Worm (Caenorhabditis elegans) whole organism, mixed stage, embryonic: ENCODE measurements around the gene gana-1.
"Not testable (repeated sequence)": the region's sequence is repeated elsewhere in the genome, so short reads cannot be mapped to it uniquely, and the experiment has no call there.

Experiments
- M03D4.4 ChIP-seq: sonication (generic microtip); optimal IDR thresholded peaks from 2 replicates; lab custom pipeline; 2017; ENCODE audit warnings: mild to moderate bottlenecking, missing genetic modification characterization, missing compliant biosample characterization
- elt-3 ChIP-seq: fragments of 150-350 bp; optimal IDR thresholded peaks from 2 replicates; lab custom pipeline; 2014; ENCODE audit warnings: missing biosample characterization, missing genetic modification characterization
- lin-13 ChIP-seq: fragments of 150-350 bp; optimal IDR thresholded peaks from 2 replicates; lab custom pipeline; 2014; ENCODE audit warnings: missing biosample characterization, missing genetic modification characterization
- mep-1 ChIP-seq: fragments of 150-350 bp; optimal IDR thresholded peaks from 2 replicates; lab custom pipeline; 2017; ENCODE audit warnings: missing biosample characterization, missing genetic modification reagents, missing genetic modification characterization, inconsistent platforms
- nhr-237 ChIP-seq: fragments of 150-350 bp; optimal IDR thresholded peaks from 2 replicates; lab custom pipeline; 2014; ENCODE audit warnings: missing biosample characterization, missing genetic modification characterization
- nhr-76 ChIP-seq: sonication (generic microtip); optimal IDR thresholded peaks from 2 replicates; lab custom pipeline; 2017; ENCODE audit warnings: missing biosample characterization, missing genetic modification characterization
- pha-4 ChIP-seq: fragments of 150-350 bp; optimal IDR thresholded peaks from 2 replicates; lab custom pipeline; 2018; ENCODE audit warnings: missing biosample characterization, missing genetic modification reagents, missing genetic modification characterization
- sptf-1 ChIP-seq: sonication (generic microtip); optimal IDR thresholded peaks from 2 replicates; lab custom pipeline; 2017; ENCODE audit warnings: mild to moderate bottlenecking, missing genetic modification characterization, moderate library complexity, missing compliant biosample characterization
- unc-39 ChIP-seq: fragments of 150-350 bp; optimal IDR thresholded peaks from 2 replicates; lab custom pipeline; 2014; ENCODE audit warnings: missing biosample characterization, missing genetic modification characterization
- unc-62 ChIP-seq: fragments of 150-350 bp; optimal IDR thresholded peaks from 2 replicates; lab custom pipeline; 2014; ENCODE audit warnings: missing biosample characterization, missing genetic modification reagents, missing genetic modification characterization

DNA sequence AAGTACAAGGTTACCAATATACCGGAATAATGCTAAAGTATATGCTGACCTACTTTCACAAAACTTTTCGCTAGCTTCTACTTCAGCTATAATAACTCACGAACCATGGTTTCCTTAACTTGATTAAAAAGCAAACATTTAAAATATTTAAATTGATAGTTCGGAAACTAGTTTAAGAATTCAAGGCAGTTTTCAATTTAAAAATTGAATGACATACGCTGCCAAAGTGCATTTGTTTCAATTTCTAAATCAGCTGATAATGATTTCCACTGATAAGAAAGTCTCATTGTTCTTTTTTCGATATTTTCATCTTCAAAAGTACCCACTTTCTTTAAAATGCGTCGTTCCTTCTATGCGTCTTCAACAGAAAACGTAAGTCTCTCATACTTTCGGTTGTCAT, 44.1 kb downstream of the gana-1 start, which contains the start of gene enpp-1:
- not testable (repeated sequence) for TF ChIP-seq pha-4 (tag; lab: Kevin White, UChicago); nhr-76 (tag; lab: Kevin White, UChicago); elt-3 (tag; lab: Kevin White, UChicago); unc-62 (GFP tag; lab: Kevin White, UChicago); nhr-237; sptf-1; M03D4.4 (tag; lab: Kevin White, UChicago); mep-1 (tag; lab: Kevin White, UChicago); lin-13 (tag; lab: Kevin White, UChicago); unc-39 (tag; lab: Kevin White, UChicago)
